Worm (Caenorhabditis elegans): ENCODE data around the gene lron-4.

Gene lron-4

DNA sequence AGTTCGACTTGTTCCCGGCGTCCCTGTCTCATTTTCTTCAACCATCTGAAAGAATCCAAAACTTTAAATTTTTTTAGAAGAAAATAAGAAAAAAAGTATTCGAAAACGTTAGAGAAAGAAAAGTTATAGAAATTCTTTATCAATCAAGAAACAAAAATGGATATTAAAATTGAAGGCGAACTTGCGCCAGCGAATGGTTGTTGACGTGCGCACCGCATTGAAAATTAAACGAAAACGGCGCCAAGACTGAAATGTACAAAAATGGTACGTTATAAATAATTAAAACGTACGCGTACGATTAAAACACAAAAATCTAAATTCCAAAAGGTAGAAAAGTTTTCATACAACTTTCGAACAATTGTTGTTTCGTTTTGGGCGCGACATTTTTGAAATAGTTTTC is 25.2 kb downstream of the lron-4 start, which contains the start of gene K02C4.3 (continued):
- TF ChIP-seq ceh-44 (GFP tag; IDR thresholded peaks at IDR 0.05) = no peak
- TF ChIP-seq dmd-9 (GFP tag; IDR thresholded peaks at IDR 0.05) = no peak
- peak; percentile 0 for TF ChIP-seq nhr-11 (tag; optimal IDR thresholded peaks at IDR 0.05)
- peak; percentile 23 for TF ChIP-seq nhr-48 (tag; optimal IDR thresholded peaks at IDR 0.05)
- peak; percentile 54 for TF ChIP-seq duxl-1 (tag; optimal IDR thresholded peaks at IDR 0.05; ENCODE audit: poor library complexity)
- TF ChIP-seq Y105C5A.15 (GFP tag; IDR thresholded peaks at IDR 0.05) = no peak
- TF ChIP-seq daf-12 (tag; optimal IDR thresholded peaks at IDR 0.05) = no peak
- TF ChIP-seq mxl-3 (GFP tag; optimal IDR thresholded peaks at IDR 0.05) = no peak
- TF ChIP-seq fkh-10 (GFP tag; optimal IDR thresholded peaks at IDR 0.05) = peak; percentile 2
- peak in 1 of 2 experiments; percentile 86 for TF ChIP-seq lsy-2 (tag; optimal IDR thresholded peaks at IDR 0.05)
- TF ChIP-seq unc-39 (tag; optimal IDR thresholded peaks at IDR 0.05) = no peak
- TF ChIP-seq zag-1 (tag; optimal IDR thresholded peaks at IDR 0.05) = no peak
- no peak for TF ChIP-seq lin-39 (tag; optimal IDR thresholded peaks at IDR 0.05)
- no peak for TF ChIP-seq nhr-10 (tag; optimal IDR thresholded peaks at IDR 0.05)
- no peak for TF ChIP-seq tra-1 (GFP tag; IDR thresholded peaks at IDR 0.05)
- no peak for TF ChIP-seq F26F4.8 (GFP tag; conservative IDR thresholded peaks at IDR 0.05)
- no peak for TF ChIP-seq Y5F2A.4 (GFP tag; optimal IDR thresholded peaks at IDR 0.05)
- TF ChIP-seq ceh-62 (tag; optimal IDR thresholded peaks at IDR 0.05) = no peak
- no peak for TF ChIP-seq saeg-2 (GFP tag; IDR thresholded peaks at IDR 0.05)
- TF ChIP-seq unc-62 (GFP tag; optimal IDR thresholded peaks at IDR 0.05 in 1 of 2) = no peak
- TF ChIP-seq unc-62 (tag; optimal IDR thresholded peaks at IDR 0.05) = no peak
- no peak for TF ChIP-seq T26A8.4 (GFP tag; IDR thresholded peaks at IDR 0.05)
- no peak for TF ChIP-seq ceh-28 (tag; optimal IDR thresholded peaks at IDR 0.05)
- no peak for TF ChIP-seq R02D3.7 (tag; optimal IDR thresholded peaks at IDR 0.05)
- no peak for TF ChIP-seq zip-11 (GFP tag; IDR thresholded peaks at IDR 0.05)
- no peak for TF ChIP-seq aha-1 (tag)
- TF ChIP-seq pqm-1 (tag; optimal IDR thresholded peaks at IDR 0.05) = no peak
- TF ChIP-seq sdz-12 (GFP tag; optimal IDR thresholded peaks at IDR 0.05) = no peak
- TF ChIP-seq hlh-11 (tag; optimal IDR thresholded peaks at IDR 0.05) = peak; percentile 46
- peak; percentile 70 for TF ChIP-seq mep-1 (tag; optimal IDR thresholded peaks at IDR 0.05)
- TF ChIP-seq lin-13 (GFP tag; optimal IDR thresholded peaks at IDR 0.05) = no peak
- no peak for TF ChIP-seq ceh-32 (tag; optimal IDR thresholded peaks at IDR 0.05; ENCODE audit: poor library complexity)
- TF ChIP-seq ceh-82 (tag; optimal IDR thresholded peaks at IDR 0.05) = no peak
- TF ChIP-seq daf-8 (GFP tag; IDR thresholded peaks at IDR 0.05) = no peak
- TF ChIP-seq aly-2 (tag; optimal IDR thresholded peaks at IDR 0.05) = no peak
- TF ChIP-seq madf-9 (GFP tag; conservative IDR thresholded peaks at IDR 0.05) = no peak
- no peak for TF ChIP-seq lin-1 (GFP tag; IDR thresholded peaks at IDR 0.05)
- no peak for TF ChIP-seq D1046.2 (GFP tag; IDR thresholded peaks at IDR 0.05)
- TF ChIP-seq spr-3 (GFP tag; optimal IDR thresholded peaks at IDR 0.05) = no peak
- TF ChIP-seq jun-1 (tag; optimal IDR thresholded peaks at IDR 0.05) = no peak
- no peak for TF ChIP-seq F44E2.7 (GFP tag; IDR thresholded peaks at IDR 0.05)
- no peak for TF ChIP-seq zfp-2 (tag; optimal IDR thresholded peaks at IDR 0.05)
- TF ChIP-seq tag-97 (GFP tag; IDR thresholded peaks at IDR 0.05) = no peak
- TF ChIP-seq skn-1 (tag; optimal IDR thresholded peaks at IDR 0.05) = no peak
- TF ChIP-seq lir-3 (tag; optimal IDR thresholded peaks at IDR 0.05) = no peak
- TF ChIP-seq Y75B8A.6 (GFP tag; IDR thresholded peaks at IDR 0.05) = no peak
- peak; percentile 42 for TF ChIP-seq hlh-30 (tag; optimal IDR thresholded peaks at IDR 0.05; ENCODE audit: insufficient read depth)
- no peak for TF ChIP-seq hif-1 (tag; optimal IDR thresholded peaks at IDR 0.05)
- TF ChIP-seq T20F7.1 (GFP tag; optimal IDR thresholded peaks at IDR 0.05) = peak; percentile 77
- no peak for TF ChIP-seq egl-27 (tag; optimal IDR thresholded peaks at IDR 0.05)
- peak; percentile 37 for TF ChIP-seq snpc-4 (tag; optimal IDR thresholded peaks at IDR 0.05)
- TF ChIP-seq snpc-1.2 (GFP tag; IDR thresholded peaks at IDR 0.05) = no peak
- no peak for TF ChIP-seq madf-5 (GFP tag; IDR thresholded peaks at IDR 0.05)
- TF ChIP-seq mdt-29 (GFP tag; IDR thresholded peaks at IDR 0.05) = no peak
